Worm (Caenorhabditis elegans) whole organism, L1 larva: Measurements from ENCODE around the gene ZC262.13.
"Not testable (repeated sequence)": the region's sequence is repeated elsewhere in the genome, so short reads cannot be mapped to it uniquely, and the experiment has no call there.

ENCODE experiments used
- C04F5.9 ChIP-seq: sonication (generic microtip); optimal IDR thresholded peaks from 2 replicates; lab custom pipeline; 2016; ENCODE audit warnings: missing genetic modification characterization, missing compliant biosample characterization
- F16B12.6 ChIP-seq: fragments of 150-350 bp; optimal IDR thresholded peaks from 2 replicates; lab custom pipeline; 2014; ENCODE audit warnings: missing biosample characterization, missing genetic modification characterization
- Y116A8C.19 ChIP-seq: sonication (generic microtip); optimal IDR thresholded peaks from 2 replicates; lab custom pipeline; 2016; ENCODE audit warnings: missing compliant biosample characterization, missing genetic modification characterization, borderline replicate concordance
- aha-1 ChIP-seq: fragments of 150-350 bp; optimal IDR thresholded peaks from 2 replicates; lab custom pipeline; 2014; ENCODE audit warnings: missing biosample characterization, missing genetic modification characterization
- blmp-1 ChIP-seq: fragments of 150-350 bp; optimal IDR thresholded peaks from 2 replicates; lab custom pipeline; 2014; ENCODE audit warnings: missing biosample characterization, missing genetic modification characterization
- ceh-88 ChIP-seq: fragments of 200-800 bp; sonication (Bioruptor generic); IDR thresholded peaks from 2 replicates; pipeline ENCODE4 v1.3.6; 2022; ENCODE audit warnings: missing genetic modification characterization, missing compliant biosample characterization
- ces-1 ChIP-seq: fragments of 150-350 bp; optimal IDR thresholded peaks from 2 replicates; lab custom pipeline; 2014; ENCODE audit warnings: missing biosample characterization, missing genetic modification reagents, missing genetic modification characterization
- dsc-1 ChIP-seq: sonication (generic microtip); optimal IDR thresholded peaks from 2 replicates; lab custom pipeline; 2016; ENCODE audit warnings: mild to moderate bottlenecking, missing genetic modification characterization, missing compliant biosample characterization
- efl-1 ChIP-seq, 4 experiments: fragments of 150-350 bp; optimal IDR thresholded peaks in 3 of 4; peaks in 1 of 4; 1 replicate in 1 of 4; 2 replicates in 3 of 4; lab custom pipeline; 2014; ENCODE audit warnings: missing biosample characterization in 2 of 4, missing genetic modification characterization in 2 of 4, missing genetic modification reagents in 2 of 4
- elt-3 ChIP-seq, 6 experiments: fragments of 150-350 bp in 1 of 6; sonication (generic microtip); optimal IDR thresholded peaks; 2 replicates each; lab custom pipeline; 2017 to 2018; ENCODE audit warnings: missing biosample characterization in 6 of 6, missing genetic modification characterization in 6 of 6, inconsistent platforms in 1 of 6
- ets-5 ChIP-seq: fragments of 200-800 bp; sonication (Bioruptor generic); IDR thresholded peaks from 2 replicates; pipeline ENCODE4 v1.3.6; 2022; ENCODE audit warnings: missing genetic modification characterization, missing compliant biosample characterization
- fkh-10 ChIP-seq: sonication (generic microtip); optimal IDR thresholded peaks from 2 replicates; lab custom pipeline; 2017; ENCODE audit warnings: missing biosample characterization, missing genetic modification reagents, missing genetic modification characterization
- fkh-8 ChIP-seq: sonication (generic microtip); optimal IDR thresholded peaks from 2 replicates; lab custom pipeline; 2016; ENCODE audit warnings: mild to moderate bottlenecking, missing genetic modification characterization, missing compliant biosample characterization
- grh-1 ChIP-seq: fragments of 200-800 bp; sonication (Bioruptor generic); IDR thresholded peaks from 2 replicates; pipeline ENCODE4 v1.3.6; 2022; ENCODE audit warnings: missing genetic modification reagents, missing genetic modification characterization, missing compliant biosample characterization
- hpl-2 ChIP-seq: fragments of 150-350 bp; optimal IDR thresholded peaks from 2 replicates; lab custom pipeline; 2014; ENCODE audit warnings: missing biosample characterization, missing genetic modification reagents, missing genetic modification characterization
- isw-1 ChIP-seq: fragments of 200-800 bp; sonication (Bioruptor generic); IDR thresholded peaks from 2 replicates; pipeline ENCODE4 v1.3.6; 2022; ENCODE audit warnings: missing genetic modification characterization, missing compliant biosample characterization
- jun-1 ChIP-seq: fragments of 150-350 bp; optimal IDR thresholded peaks from 2 replicates; lab custom pipeline; 2014; ENCODE audit warnings: missing biosample characterization, missing genetic modification reagents, missing genetic modification characterization
- lin-13 ChIP-seq: fragments of 150-350 bp; optimal IDR thresholded peaks from 2 replicates; lab custom pipeline; 2014; ENCODE audit warnings: missing biosample characterization, missing genetic modification reagents, missing genetic modification characterization
- lin-14 ChIP-seq: fragments of 200-800 bp; sonication (Bioruptor generic); optimal IDR thresholded peaks from 2 replicates; lab custom pipeline; 2018; ENCODE audit warnings: mild to moderate bottlenecking, missing genetic modification characterization, moderate library complexity, missing compliant biosample characterization
- lir-3 ChIP-seq: sonication (generic microtip); optimal IDR thresholded peaks from 2 replicates; lab custom pipeline; 2016; ENCODE audit warnings: mild to moderate bottlenecking, missing genetic modification characterization, moderate library complexity, missing compliant biosample characterization; ENCODE audit not compliant: poor library complexity
- lsy-2 ChIP-seq, 2 experiments: fragments of 150-350 bp; optimal IDR thresholded peaks; 2 replicates each; lab custom pipeline; 2014; ENCODE audit warnings: missing biosample characterization in 2 of 2, missing genetic modification characterization in 2 of 2
- mef-2 ChIP-seq: fragments of 150-350 bp; optimal IDR thresholded peaks from 2 replicates; lab custom pipeline; 2014; ENCODE audit warnings: missing biosample characterization, missing genetic modification characterization
- mep-1 ChIP-seq: fragments of 150-350 bp; optimal IDR thresholded peaks from 2 replicates; lab custom pipeline; 2014; ENCODE audit warnings: missing biosample characterization, missing genetic modification characterization
- nhr-12 ChIP-seq: sonication (generic microtip); optimal IDR thresholded peaks from 2 replicates; lab custom pipeline; 2017; ENCODE audit warnings: missing biosample characterization, missing genetic modification characterization
- nhr-20 ChIP-seq: sonication (generic microtip); optimal IDR thresholded peaks from 2 replicates; lab custom pipeline; 2016; ENCODE audit warnings: mild to moderate bottlenecking, missing genetic modification characterization, missing compliant biosample characterization
- nhr-71 ChIP-seq: sonication (generic microtip); optimal IDR thresholded peaks from 2 replicates; lab custom pipeline; 2016; ENCODE audit warnings: mild to moderate bottlenecking, missing genetic modification characterization, moderate library complexity, missing compliant biosample characterization
- nhr-76 ChIP-seq: sonication (generic microtip); optimal IDR thresholded peaks from 2 replicates; lab custom pipeline; 2017; ENCODE audit warnings: missing biosample characterization, missing genetic modification characterization
- nhr-85 ChIP-seq: sonication (generic microtip); peaks from one replicate; lab custom pipeline; 2016; ENCODE audit warnings: missing genetic modification characterization, inconsistent platforms, missing compliant biosample characterization
- pax-3 ChIP-seq: fragments of 200-800 bp; sonication (Bioruptor generic); optimal IDR thresholded peaks from 2 replicates; lab custom pipeline; 2018; ENCODE audit warnings: mild to moderate bottlenecking, missing genetic modification characterization, moderate library complexity, missing compliant biosample characterization
- skn-1 ChIP-seq: fragments of 150-350 bp; optimal IDR thresholded peaks from 2 replicates; lab custom pipeline; 2014; ENCODE audit warnings: missing biosample characterization, missing genetic modification characterization
- snpc-4 ChIP-seq: fragments of 150-350 bp; optimal IDR thresholded peaks from 2 replicates; lab custom pipeline; 2014; ENCODE audit warnings: missing biosample characterization, missing genetic modification characterization
- sox-4 ChIP-seq: sonication (generic microtip); optimal IDR thresholded peaks from 2 replicates; lab custom pipeline; 2016; ENCODE audit warnings: missing genetic modification characterization, missing compliant biosample characterization
- sptf-1 ChIP-seq: fragments of 150-350 bp; optimal IDR thresholded peaks from 2 replicates; lab custom pipeline; 2014; ENCODE audit warnings: missing biosample characterization, missing genetic modification characterization
- tbx-2 ChIP-seq: sonication (generic microtip); optimal IDR thresholded peaks from 2 replicates; lab custom pipeline; 2016; ENCODE audit warnings: missing genetic modification characterization, missing compliant biosample characterization
- tlp-1 ChIP-seq: fragments of 150-350 bp; optimal IDR thresholded peaks from 2 replicates; lab custom pipeline; 2014; ENCODE audit warnings: missing biosample characterization, missing genetic modification characterization
- unc-130 ChIP-seq: fragments of 150-350 bp; optimal IDR thresholded peaks from 2 replicates; lab custom pipeline; 2017; ENCODE audit warnings: missing biosample characterization, missing genetic modification characterization, inconsistent platforms
- unc-86 ChIP-seq: sonication (generic microtip); optimal IDR thresholded peaks from 2 replicates; lab custom pipeline; 2016; ENCODE audit warnings: missing genetic modification characterization, missing compliant biosample characterization
- zag-1 ChIP-seq: fragments of 150-350 bp; optimal IDR thresholded peaks from 2 replicates; lab custom pipeline; 2014; ENCODE audit warnings: missing biosample characterization, missing genetic modification characterization
- zip-4 ChIP-seq: fragments of 200-800 bp; sonication (Bioruptor generic); optimal IDR thresholded peaks from 2 replicates; lab custom pipeline; 2018; ENCODE audit warnings: mild to moderate bottlenecking, missing genetic modification characterization, moderate library complexity, missing compliant biosample characterization
- ztf-4 ChIP-seq: fragments of 150-350 bp; optimal IDR thresholded peaks from 2 replicates; lab custom pipeline; 2014; ENCODE audit warnings: missing biosample characterization, missing genetic modification characterization

ZC262.13 gene

ce11 chrIII:8334432-8334831 is 8.4 kb downstream of the ZC262.13 start, which contains the start of gene ZC262.4:
ZC262.4 (minus strand) TSS chrIII:8334532.
- no peak for TF ChIP-seq ces-1
- no peak for TF ChIP-seq nhr-20
- no peak for TF ChIP-seq nhr-76 (tag; lab: Kevin White, UChicago)

- not testable (repeated sequence) for TF ChIP-seq snpc-4 (tag; lab: Kevin White, UChicago); efl-1 (optimal IDR thresholded peaks at IDR 0.05; lab: Kevin White, UChicago); efl-1 (GFP tag; optimal IDR thresholded peaks at IDR 0.05 in 1 of 2; lab: Kevin White, UChicago); tbx-2 (tag; lab: Kevin White, UChicago)
These were observed 13.4 kb downstream of the ZC262.13 start, which contains the start of gene clc-28 for ce11 chrIII:8339372-8339771. clc-28 (minus strand) TSS chrIII:8339472.

ce11 chrIII:8344283-8344682 is 18.3 kb downstream of the ZC262.13 start, which contains the start of gene ZC262.7:
ZC262.7 (minus strand) TSS chrIII:8344336.
- not testable (repeated sequence) for TF ChIP-seq zag-1; sox-4 (tag; lab: Kevin White, UChicago); skn-1 (tag; lab: Kevin White, UChicago)

ce11 chrIII:8347822-8348221 is 21.8 kb downstream of the ZC262.13 start, which contains the start of gene clc-29:
clc-29 (minus strand) TSS chrIII:8347922.
- TF ChIP-seq sox-4 (tag; lab: Kevin White, UChicago); dsc-1; nhr-85 (tag; lab: Kevin White, UChicago): not testable (repeated sequence)
- TF ChIP-seq, all 84 proteins: peak for 0; not testable (repeated sequence) for 84

ce11 chrIII:8354644-8355461 is 28.8 kb downstream of the ZC262.13 start, which contains the start of gene unc-116:
unc-116 (minus strand) TSS chrIII:8355174.
- TF ChIP-seq tbx-2 (tag; lab: Kevin White, UChicago), result no peak
- TF ChIP-seq mep-1 (tag; lab: Kevin White, UChicago), result peak; percentile 57
- peak; percentile 43 for TF ChIP-seq F16B12.6
- peak; percentile 94 for TF ChIP-seq skn-1 (tag; lab: Kevin White, UChicago)
- TF ChIP-seq isw-1, result peak; percentile 43; the same call in 1 of the 2 replicates
- TF ChIP-seq pax-3 (tag; lab: Kevin White, UChicago), result no peak
- peak; percentile 31 to 74 for TF ChIP-seq efl-1 (optimal IDR thresholded peaks at IDR 0.05; lab: Kevin White, UChicago)
- TF ChIP-seq efl-1 (GFP tag; optimal IDR thresholded peaks at IDR 0.05 in 1 of 2; lab: Kevin White, UChicago), result peak; percentile 54 to 94
- no peak for TF ChIP-seq zag-1
- TF ChIP-seq sox-4 (tag; lab: Kevin White, UChicago), result no peak
- TF ChIP-seq aha-1 (tag; lab: Kevin White, UChicago), result no peak
- peak; percentile 74 for TF ChIP-seq nhr-85 (tag; lab: Kevin White, UChicago)
- TF ChIP-seq zip-4, result peak; percentile 92
- TF ChIP-seq lin-14, result peak; percentile 75
- TF ChIP-seq lir-3 (tag; lab: Kevin White, UChicago), result peak; percentile 22
- peak; percentile 35 for TF ChIP-seq blmp-1 (tag; lab: Kevin White, UChicago)
- peak; percentile 60 to 70 for TF ChIP-seq lsy-2 (tag; optimal IDR thresholded peaks at IDR 0.05; lab: Kevin White, UChicago)
- peak; percentile 2 for TF ChIP-seq unc-130 (tag; lab: Kevin White, UChicago)
- no peak for TF ChIP-seq nhr-12 (tag; lab: Kevin White, UChicago)
- no peak for TF ChIP-seq nhr-20
- TF ChIP-seq ceh-88 (GFP tag; lab: Robert Waterston, UW), result no peak
- TF ChIP-seq unc-86, result no peak
- TF ChIP-seq jun-1 (tag; lab: Kevin White, UChicago), result peak; percentile 27
- peak; percentile 67 for TF ChIP-seq fkh-8 (tag; lab: Kevin White, UChicago)
- TF ChIP-seq nhr-71 (tag; lab: Kevin White, UChicago), result peak; percentile 63
- peak; percentile 9 for TF ChIP-seq snpc-4 (tag; lab: Kevin White, UChicago)
- TF ChIP-seq mef-2 (tag; lab: Kevin White, UChicago), result no peak
- no peak for TF ChIP-seq fkh-10
- peak; percentile 54 for TF ChIP-seq ztf-4 (tag; lab: Kevin White, UChicago)
- TF ChIP-seq nhr-76 (tag; lab: Kevin White, UChicago), result no peak
- TF ChIP-seq hpl-2 (GFP tag; lab: Kevin White, UChicago), result peak; percentile 49
- TF ChIP-seq ets-5 (GFP tag; lab: Robert Waterston, UW), result no peak
- TF ChIP-seq grh-1, result no peak
- TF ChIP-seq elt-3 (tag; optimal IDR thresholded peaks at IDR 0.05; lab: Kevin White, UChicago), result peak in 1 of 6 experiments; percentile 13
- TF ChIP-seq tlp-1 (tag; lab: Kevin White, UChicago), result no peak
- no peak for TF ChIP-seq Y116A8C.19
- no peak for TF ChIP-seq C04F5.9
- peak; percentile 7 for TF ChIP-seq lin-13
- no peak for TF ChIP-seq sptf-1
